Worm (Caenorhabditis elegans) whole organism, late embryonic: ENCODE measurements around the gene ilys-4.

Experiments
- ceh-18 ChIP-seq: sonication (generic microtip); optimal IDR thresholded peaks from 2 replicates; lab custom pipeline; 2016; ENCODE audit warnings: missing genetic modification characterization, missing compliant biosample characterization
- ttx-3 ChIP-seq: sonication (generic microtip); optimal IDR thresholded peaks from 2 replicates; lab custom pipeline; 2016; ENCODE audit warnings: missing genetic modification reagents, missing genetic modification characterization, missing compliant biosample characterization
- unc-86 ChIP-seq: sonication (generic microtip); optimal IDR thresholded peaks from 2 replicates; lab custom pipeline; 2016; ENCODE audit warnings: missing genetic modification characterization, missing compliant biosample characterization

ilys-4 gene

ce11 chrIV:7846386-7846785 lies 51.0 kb downstream of the ilys-4 start, which contains the start of gene C06A6.2:
TSS of gene C06A6.2 (plus strand) at chrIV:7846622.
- TF ChIP-seq ttx-3 (tag; lab: Kevin White, UChicago) (no peak), ceh-18 (no peak), unc-86 (no peak)
